Worm (Caenorhabditis elegans) whole organism, L2 larva: ENCODE data around the gene H23N18.6.

ENCODE experiments used
- aly-2 ChIP-seq: fragments of 150-350 bp; optimal IDR thresholded peaks from 2 replicates; lab custom pipeline; 2014; ENCODE audit warnings: missing biosample characterization, missing genetic modification characterization
- ceh-16 ChIP-seq: fragments of 150-350 bp; optimal IDR thresholded peaks from 2 replicates; lab custom pipeline; 2014; ENCODE audit warnings: missing biosample characterization, missing genetic modification characterization
- ceh-82 ChIP-seq: fragments of 150-350 bp; optimal IDR thresholded peaks from 2 replicates; lab custom pipeline; 2014; ENCODE audit warnings: missing biosample characterization, missing genetic modification characterization
- elt-1 ChIP-seq: fragments of 150-350 bp; optimal IDR thresholded peaks from 2 replicates; lab custom pipeline; 2014; ENCODE audit warnings: missing biosample characterization, missing genetic modification characterization
- fos-1 ChIP-seq: fragments of 150-350 bp; optimal IDR thresholded peaks from 2 replicates; lab custom pipeline; 2014; ENCODE audit warnings: missing biosample characterization, missing genetic modification characterization
- lsy-2 ChIP-seq, 2 experiments: fragments of 150-350 bp in 1 of 2; sonication (generic microtip) in 1 of 2; optimal IDR thresholded peaks; 2 replicates each; lab custom pipeline; 2014 to 2017; ENCODE audit warnings: missing biosample characterization in 2 of 2, missing genetic modification characterization in 2 of 2
- mdl-1 ChIP-seq, 2 experiments: fragments of 150-350 bp in 1 of 2; sonication (generic microtip) in 1 of 2; optimal IDR thresholded peaks; 2 replicates each; lab custom pipeline; 2017; ENCODE audit warnings: missing biosample characterization in 2 of 2, missing genetic modification characterization in 2 of 2
- nhr-10 ChIP-seq: sonication (generic microtip); optimal IDR thresholded peaks from 2 replicates; lab custom pipeline; 2017; ENCODE audit warnings: missing biosample characterization, missing genetic modification characterization
- nhr-237 ChIP-seq: fragments of 150-350 bp; optimal IDR thresholded peaks from 2 replicates; lab custom pipeline; 2014; ENCODE audit warnings: missing biosample characterization, missing genetic modification characterization
- snpc-4 ChIP-seq: fragments of 150-350 bp; optimal IDR thresholded peaks from 2 replicates; lab custom pipeline; 2014; ENCODE audit warnings: missing biosample characterization, missing genetic modification characterization
- unc-62 ChIP-seq: fragments of 150-350 bp; optimal IDR thresholded peaks from 2 replicates; lab custom pipeline; 2014; ENCODE audit warnings: missing biosample characterization, missing genetic modification reagents, missing genetic modification characterization
- ztf-11 ChIP-seq: sonication (generic microtip); optimal IDR thresholded peaks from 2 replicates; lab custom pipeline; 2017; ENCODE audit warnings: missing biosample characterization, missing genetic modification characterization

ce11 chrV:4926371-4926770 is 11.5 kb upstream of the H23N18.6 start, which contains the start of gene srh-21:
- TF ChIP-seq ceh-82 (tag; lab: Kevin White, UChicago) (no peak), nhr-237 (tag; lab: Kevin White, UChicago) (no peak), aly-2 (tag; lab: Kevin White, UChicago) (no peak), lsy-2 (tag; optimal IDR thresholded peaks at IDR 0.05; lab: Kevin White, UChicago) (no peak), fos-1 (tag; lab: Kevin White, UChicago) (no peak), unc-62 (GFP tag; lab: Kevin White, UChicago) (no peak), mdl-1 (tag; optimal IDR thresholded peaks at IDR 0.05; lab: Kevin White, UChicago) (no peak), elt-1 (tag; lab: Kevin White, UChicago) (no peak), ztf-11 (tag; lab: Kevin White, UChicago) (no peak), snpc-4 (tag; lab: Kevin White, UChicago) (no peak), ceh-16 (tag; lab: Kevin White, UChicago) (no peak), nhr-10 (no peak)
